Worm (Caenorhabditis elegans) whole organism, L2 larva: ENCODE results near the gene bbln-1.

Experiments used
- R02D3.7 ChIP-seq: fragments of 150-350 bp; optimal IDR thresholded peaks from 2 replicates; lab custom pipeline; 2014; ENCODE audit warnings: missing biosample characterization, missing genetic modification characterization
- Y55F3AM.14 ChIP-seq: fragments of 200-800 bp; sonication (Bioruptor generic); optimal IDR thresholded peaks from 2 replicates; lab custom pipeline; 2018; ENCODE audit warnings: mild to moderate bottlenecking, missing genetic modification characterization, missing compliant biosample characterization
- ZK546.5 ChIP-seq: sonication (generic microtip); optimal IDR thresholded peaks from 2 replicates; lab custom pipeline; 2017; ENCODE audit warnings: missing biosample characterization, missing genetic modification characterization
- alr-1 ChIP-seq: fragments of 150-350 bp; optimal IDR thresholded peaks from 2 replicates; lab custom pipeline; 2014; ENCODE audit warnings: missing biosample characterization, missing genetic modification characterization
- ama-1 ChIP-seq: fragments of 150-350 bp; optimal IDR thresholded peaks from 2 replicates; lab custom pipeline; 2018; ENCODE audit warnings: inconsistent platforms
- blmp-1 ChIP-seq: sonication (generic microtip); optimal IDR thresholded peaks from 2 replicates; lab custom pipeline; 2017; ENCODE audit warnings: missing genetic modification characterization, mild to moderate bottlenecking, missing compliant biosample characterization, antibody characterized with exemption, moderate library complexity; ENCODE audit not compliant: insufficient read depth
- ceh-16 ChIP-seq: fragments of 150-350 bp; optimal IDR thresholded peaks from 2 replicates; lab custom pipeline; 2014; ENCODE audit warnings: missing biosample characterization, missing genetic modification characterization
- ceh-82 ChIP-seq: fragments of 150-350 bp; optimal IDR thresholded peaks from 2 replicates; lab custom pipeline; 2014; ENCODE audit warnings: missing biosample characterization, missing genetic modification characterization
- crh-2 ChIP-seq: sonication (generic microtip); optimal IDR thresholded peaks from 2 replicates; lab custom pipeline; 2017; ENCODE audit warnings: missing biosample characterization, missing genetic modification characterization
- dmd-4 ChIP-seq: sonication (generic microtip); optimal IDR thresholded peaks from 2 replicates; lab custom pipeline; 2017; ENCODE audit warnings: missing biosample characterization, missing genetic modification characterization
- elt-1 ChIP-seq: fragments of 150-350 bp; optimal IDR thresholded peaks from 2 replicates; lab custom pipeline; 2014; ENCODE audit warnings: missing biosample characterization, missing genetic modification characterization
- fos-1 ChIP-seq: fragments of 150-350 bp; optimal IDR thresholded peaks from 2 replicates; lab custom pipeline; 2014; ENCODE audit warnings: missing biosample characterization, missing genetic modification characterization
- gmeb-1 ChIP-seq: fragments of 150-350 bp; optimal IDR thresholded peaks from 2 replicates; lab custom pipeline; 2014; ENCODE audit warnings: missing biosample characterization, missing genetic modification characterization
- lin-11 ChIP-seq: fragments of 150-350 bp; sonication (generic microtip); optimal IDR thresholded peaks from 2 replicates; lab custom pipeline; 2014; ENCODE audit warnings: missing biosample characterization, missing genetic modification characterization, inconsistent platforms, mixed read lengths
- lin-13 ChIP-seq: fragments of 150-350 bp; optimal IDR thresholded peaks from 2 replicates; lab custom pipeline; 2014; ENCODE audit warnings: missing biosample characterization, missing genetic modification reagents, missing genetic modification characterization
- lsy-2 ChIP-seq, 2 experiments: fragments of 150-350 bp in 1 of 2; sonication (generic microtip) in 1 of 2; optimal IDR thresholded peaks; 2 replicates each; lab custom pipeline; 2014 to 2017; ENCODE audit warnings: missing biosample characterization in 2 of 2, missing genetic modification characterization in 2 of 2
- mab-5 ChIP-seq: fragments of 150-350 bp; optimal IDR thresholded peaks from 2 replicates; lab custom pipeline; 2014; ENCODE audit warnings: missing biosample characterization, missing genetic modification characterization
- mbf-1 ChIP-seq: sonication (generic microtip); optimal IDR thresholded peaks from 2 replicates; lab custom pipeline; 2017; ENCODE audit warnings: missing biosample characterization, missing genetic modification characterization
- mdl-1 ChIP-seq, 2 experiments: fragments of 150-350 bp in 1 of 2; sonication (generic microtip) in 1 of 2; optimal IDR thresholded peaks; 2 replicates each; lab custom pipeline; 2017; ENCODE audit warnings: missing biosample characterization in 2 of 2, missing genetic modification characterization in 2 of 2
- nhr-12 ChIP-seq: fragments of 150-350 bp; optimal IDR thresholded peaks from 2 replicates; lab custom pipeline; 2014; ENCODE audit warnings: missing biosample characterization, missing genetic modification characterization
- nhr-129 ChIP-seq: fragments of 150-350 bp; optimal IDR thresholded peaks from 2 replicates; lab custom pipeline; 2014; ENCODE audit warnings: missing biosample characterization, missing genetic modification characterization
- nhr-237 ChIP-seq: fragments of 150-350 bp; optimal IDR thresholded peaks from 2 replicates; lab custom pipeline; 2014; ENCODE audit warnings: missing biosample characterization, missing genetic modification characterization
- nhr-25 ChIP-seq: fragments of 150-350 bp; sonication (generic microtip); optimal IDR thresholded peaks from 3 replicates; lab custom pipeline; 2014; ENCODE audit warnings: missing biosample characterization, missing genetic modification characterization
- nhr-6 ChIP-seq: fragments of 150-350 bp; optimal IDR thresholded peaks from 2 replicates; lab custom pipeline; 2014; ENCODE audit warnings: missing biosample characterization, missing genetic modification characterization
- sem-4 ChIP-seq: fragments of 150-350 bp; optimal IDR thresholded peaks from 2 replicates; lab custom pipeline; 2014; ENCODE audit warnings: missing biosample characterization, missing genetic modification reagents, missing genetic modification characterization
- sma-9 ChIP-seq, 2 experiments: fragments of 150-350 bp in 1 of 2; sonication (generic microtip) in 1 of 2; optimal IDR thresholded peaks; 2 replicates each; lab custom pipeline; 2014 to 2016; ENCODE audit warnings: missing genetic modification characterization in 2 of 2, mild to moderate bottlenecking in 1 of 2, missing biosample characterization in 1 of 2, missing compliant biosample characterization in 1 of 2, missing genetic modification reagents in 1 of 2, moderate library complexity in 1 of 2
- unc-39 ChIP-seq: fragments of 150-350 bp; optimal IDR thresholded peaks from 2 replicates; lab custom pipeline; 2014; ENCODE audit warnings: missing biosample characterization, missing genetic modification characterization
- unc-55 ChIP-seq: fragments of 150-350 bp; sonication (generic microtip); optimal IDR thresholded peaks from 3 replicates; lab custom pipeline; 2014; ENCODE audit warnings: missing biosample characterization, missing genetic modification reagents, missing genetic modification characterization
- unc-62 ChIP-seq: fragments of 150-350 bp; optimal IDR thresholded peaks from 2 replicates; lab custom pipeline; 2014; ENCODE audit warnings: missing biosample characterization, missing genetic modification reagents, missing genetic modification characterization
- zag-1 ChIP-seq: fragments of 150-350 bp; optimal IDR thresholded peaks from 2 replicates; lab custom pipeline; 2014; ENCODE audit warnings: missing biosample characterization, missing genetic modification characterization
- ztf-1 ChIP-seq: fragments of 200-800 bp; sonication (Bioruptor generic); conservative IDR thresholded peaks from 2 replicates; pipeline ENCODE4 v1.3.6; 2022; ENCODE audit warnings: missing genetic modification characterization, missing compliant biosample characterization
- ztf-11 ChIP-seq: sonication (generic microtip); optimal IDR thresholded peaks from 2 replicates; lab custom pipeline; 2017; ENCODE audit warnings: missing biosample characterization, missing genetic modification characterization
- ztf-4 ChIP-seq: fragments of 150-350 bp; optimal IDR thresholded peaks from 2 replicates; lab custom pipeline; 2014; ENCODE audit warnings: missing biosample characterization, missing genetic modification characterization

bbln-1 gene

DNA sequence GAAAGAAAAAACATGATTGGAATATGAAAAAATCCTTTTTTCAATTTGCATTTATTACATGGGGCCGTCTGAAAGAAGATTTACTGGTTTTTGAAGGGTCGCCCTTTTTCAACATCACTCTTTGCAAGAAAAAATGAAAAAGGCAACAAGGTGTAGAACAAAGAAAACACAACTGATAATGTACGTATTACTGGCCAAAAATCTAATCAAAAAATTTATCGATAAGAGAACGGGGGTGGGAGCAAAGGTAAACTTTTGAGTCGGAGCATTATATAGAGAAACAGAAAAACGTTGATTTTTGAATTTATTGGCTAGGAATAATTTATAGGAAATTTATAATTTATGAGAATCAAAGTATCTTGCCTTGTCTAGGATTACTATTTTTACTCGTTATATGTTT is 29.6 kb upstream of the bbln-1 start:
- TF ChIP-seq unc-62 (GFP tag; lab: Kevin White, UChicago) = no peak
- TF ChIP-seq Y55F3AM.14 = no peak
- no peak for TF ChIP-seq R02D3.7
- no peak for TF ChIP-seq lsy-2 (tag; optimal IDR thresholded peaks at IDR 0.05; lab: Kevin White, UChicago)
- peak; percentile 60 for TF ChIP-seq fos-1 (tag; lab: Kevin White, UChicago)

DNA sequence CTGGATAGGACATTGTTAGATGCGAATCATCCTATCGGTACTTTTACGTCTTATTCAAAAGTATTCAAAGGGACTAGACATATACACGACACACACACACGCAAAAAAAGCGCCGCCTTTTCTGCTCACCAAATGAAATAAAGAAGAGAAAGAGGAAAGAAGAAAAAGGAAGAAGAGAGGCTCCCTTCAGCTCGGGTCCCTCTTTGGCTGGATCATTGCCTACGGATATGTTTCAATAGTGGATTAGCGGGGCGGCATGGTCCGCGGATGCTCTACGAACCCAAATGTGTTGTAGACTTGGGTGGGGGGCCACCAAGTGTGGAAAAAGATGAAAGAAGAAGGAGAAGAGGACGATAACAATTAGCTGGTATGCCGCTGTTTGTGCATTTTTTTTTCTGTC is 29.1 kb upstream of the bbln-1 start:
- TF ChIP-seq alr-1 (tag; lab: Kevin White, UChicago) (no peak), ceh-82 (tag; lab: Kevin White, UChicago) (no peak), unc-62 (GFP tag; lab: Kevin White, UChicago) (no peak), unc-55 (no peak), elt-1 (tag; lab: Kevin White, UChicago) (no peak), mdl-1 (tag; optimal IDR thresholded peaks at IDR 0.05; lab: Kevin White, UChicago) (no peak), crh-2 (no peak), nhr-129 (no peak), ztf-4 (tag; lab: Kevin White, UChicago) (no peak), gmeb-1 (tag; lab: Kevin White, UChicago) (no peak), blmp-1 (tag; lab: Kevin White, UChicago) (no peak), lin-13 (GFP tag; lab: Kevin White, UChicago) (no peak), sma-9 (GFP tag; optimal IDR thresholded peaks at IDR 0.05; lab: Kevin White, UChicago) (no peak), sma-9 (tag; optimal IDR thresholded peaks at IDR 0.05; lab: Kevin White, UChicago) (no peak), unc-39 (tag; lab: Kevin White, UChicago) (no peak), lin-11 (tag; lab: Kevin White, UChicago) (no peak), ztf-11 (tag; lab: Kevin White, UChicago) (no peak), nhr-12 (no peak), mab-5 (tag; lab: Kevin White, UChicago) (no peak)

DNA sequence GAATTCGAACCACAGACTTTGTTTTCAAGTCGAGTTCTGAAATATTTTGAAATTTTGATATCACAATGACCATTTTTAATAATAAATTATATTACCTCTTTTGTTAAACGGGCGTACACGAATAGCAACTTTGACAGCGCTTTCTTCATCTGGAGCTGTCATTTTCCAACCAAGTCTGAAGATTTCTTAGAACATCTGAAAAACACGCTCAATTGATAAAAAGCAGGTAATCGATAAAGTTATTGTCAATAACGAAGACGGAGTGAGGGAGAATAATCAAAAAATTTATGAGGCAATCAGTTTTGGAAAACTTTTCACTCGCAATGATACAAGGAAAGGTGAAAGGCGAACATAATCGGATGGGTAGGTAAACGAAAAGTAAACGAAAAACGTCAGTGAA is 26.2 kb upstream of the bbln-1 start, which contains the start of gene klp-4:
klp-4 (minus strand) TSS at position 201 of the 400 bp plus-strand sequence.
- no peak for TF ChIP-seq ztf-1 (GFP tag; lab: Robert Waterston, UW)
- no peak for TF ChIP-seq nhr-129
- no peak for TF ChIP-seq mab-5 (tag; lab: Kevin White, UChicago)
- no peak for TF ChIP-seq mdl-1 (tag; optimal IDR thresholded peaks at IDR 0.05; lab: Kevin White, UChicago)
- TF ChIP-seq, all 48 proteins: peak for 0

DNA sequence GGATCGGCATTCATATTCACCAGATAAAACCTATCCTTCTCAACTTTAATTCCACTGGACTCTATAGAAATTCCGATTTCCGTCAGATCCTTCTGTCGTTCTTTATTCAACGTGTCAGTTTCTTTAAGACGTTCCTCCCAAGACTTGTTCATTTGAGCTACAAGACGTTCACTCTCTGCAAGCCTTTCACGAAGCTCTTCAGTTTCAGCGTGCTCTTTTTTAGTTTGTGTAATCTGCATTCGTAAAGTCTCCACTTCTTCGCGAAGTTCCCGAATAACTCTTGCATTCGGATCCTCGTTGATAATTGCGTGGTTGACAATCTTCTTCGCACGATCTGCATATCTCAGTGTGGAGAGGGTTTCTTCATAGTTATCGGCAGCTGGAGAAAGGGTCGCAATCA is 24.5 kb upstream of the bbln-1 start:
- TF ChIP-seq zag-1 (tag; lab: Kevin White, UChicago) = no peak
- TF ChIP-seq nhr-6 = no peak
- TF ChIP-seq gmeb-1 (tag; lab: Kevin White, UChicago) = no peak
- TF ChIP-seq sem-4 (tag; lab: Kevin White, UChicago) = no peak
- TF ChIP-seq dmd-4 = no peak
- no peak for TF ChIP-seq blmp-1 (tag; lab: Kevin White, UChicago)
- no peak for TF ChIP-seq nhr-12
- TF ChIP-seq nhr-25 (tag; lab: Kevin White, UChicago) = no peak
- TF ChIP-seq mdl-1 (tag; optimal IDR thresholded peaks at IDR 0.05; lab: Kevin White, UChicago) = no peak
- TF ChIP-seq nhr-237 (tag; lab: Kevin White, UChicago) = no peak
- no peak for TF ChIP-seq ztf-4 (tag; lab: Kevin White, UChicago)
- TF ChIP-seq ZK546.5 (tag; lab: Kevin White, UChicago) = no peak
- no peak for TF ChIP-seq mbf-1 (tag; lab: Kevin White, UChicago)
- TF ChIP-seq, all 48 proteins: peak for 0

DNA sequence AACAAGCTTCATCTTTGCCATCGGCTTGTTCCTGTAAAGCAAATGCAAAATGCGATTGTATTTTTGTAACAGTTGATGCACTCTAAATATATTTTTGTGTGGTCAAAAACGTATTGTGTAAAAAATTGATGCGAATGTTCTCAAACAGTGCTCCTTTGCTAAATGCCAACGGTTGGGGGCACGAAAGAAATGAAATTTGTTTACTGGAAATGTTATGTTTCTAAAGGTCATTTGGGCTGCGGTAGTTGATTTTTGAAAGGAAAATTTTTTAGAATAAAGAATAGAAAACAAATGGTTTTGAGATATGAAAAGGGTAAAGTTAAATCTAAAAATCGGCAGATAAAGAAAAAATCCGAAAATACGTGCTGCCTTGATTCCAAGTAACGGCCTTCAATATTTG is 18.2 kb upstream of the bbln-1 start, which contains the start of gene C15C7.6:
C15C7.6 (minus strand) TSS at position 101 of the 400 bp plus-strand sequence.
- TF ChIP-seq ama-1 (lab: Kevin White, UChicago) = no peak

DNA sequence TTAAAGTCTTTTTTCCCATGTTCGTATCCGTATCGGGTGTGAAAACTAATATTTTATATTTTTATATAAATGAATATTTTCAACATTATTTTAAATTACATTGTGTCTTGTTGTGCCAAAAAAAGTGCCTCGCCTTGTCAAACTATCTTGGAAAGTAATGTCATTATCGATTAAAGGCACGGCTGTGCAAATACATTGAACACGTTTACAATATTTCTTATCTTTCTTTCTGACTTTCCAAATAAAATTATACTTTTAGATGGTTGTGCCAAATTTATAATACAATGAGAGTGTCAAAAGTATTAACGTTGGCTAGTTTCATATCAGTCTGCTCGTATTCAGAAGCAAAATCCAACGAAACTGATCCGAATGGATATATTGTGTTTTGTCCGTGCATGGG is 13.3 kb upstream of the bbln-1 start, which contains the start of gene pfut-1:
pfut-1 (plus strand) TSS at position 258 of the 400 bp plus-strand sequence.
- TF ChIP-seq ceh-16 (tag; lab: Kevin White, UChicago) (no peak), fos-1 (tag; lab: Kevin White, UChicago) (peak; percentile 17), unc-62 (GFP tag; lab: Kevin White, UChicago) (no peak)
- TF ChIP-seq, all 48 proteins: peak for 1
